Fruit fly (Drosophila melanogaster) whole organism, embryonic: Measurements from ENCODE around the gene CG12289.

Experiments
- BtbVII ChIP-seq: fragments of 200-800 bp; sonication (Bioruptor generic); optimal IDR thresholded peaks from 3 replicates; lab custom pipeline; 2017; ENCODE audit warnings: missing biosample characterization, mild to moderate bottlenecking, missing genetic modification characterization
- CG11398 ChIP-seq: fragments of 200-800 bp; sonication (Bioruptor generic); optimal IDR thresholded peaks from 2 replicates; lab custom pipeline; 2016; ENCODE audit warnings: missing biosample characterization, missing genetic modification characterization
- CG11723 ChIP-seq: fragments of 200-800 bp; sonication (Bioruptor generic); optimal IDR thresholded peaks from 2 replicates; lab custom pipeline; 2017; ENCODE audit warnings: missing biosample characterization, mild to moderate bottlenecking, missing genetic modification characterization
- CG13296 ChIP-seq: fragments of 200-800 bp; sonication (Bioruptor generic); optimal IDR thresholded peaks from 3 replicates; lab custom pipeline; 2018; ENCODE audit warnings: missing biosample characterization, mild to moderate bottlenecking, missing genetic modification characterization
- CG14860 ChIP-seq: fragments of 200-800 bp; sonication (Bioruptor generic); IDR thresholded peaks from 3 replicates; pipeline ENCODE4 v1.3.6; 2022; ENCODE audit warnings: missing biosample characterization, missing genetic modification characterization; ENCODE audit not compliant: partially characterized antibody
- CG15011 ChIP-seq: fragments of 200-800 bp; sonication (Bioruptor generic); optimal IDR thresholded peaks from 3 replicates; lab custom pipeline; 2018; ENCODE audit warnings: missing biosample characterization, mild to moderate bottlenecking, missing genetic modification characterization
- CG16779 ChIP-seq: fragments of 200-800 bp; sonication (Bioruptor generic); IDR thresholded peaks from 2 replicates; pipeline ENCODE4 v1.3.6; 2022; ENCODE audit warnings: missing biosample characterization, missing genetic modification characterization
- CG17385 ChIP-seq: fragments of 200-800 bp; sonication (Bioruptor generic); optimal IDR thresholded peaks from 3 replicates; lab custom pipeline; 2018; ENCODE audit warnings: missing biosample characterization, mild to moderate bottlenecking, missing genetic modification characterization
- CG1792 ChIP-seq: fragments of 200-800 bp; sonication (Bioruptor generic); optimal IDR thresholded peaks from 2 replicates; lab custom pipeline; 2016; ENCODE audit warnings: missing biosample characterization, missing genetic modification characterization
- CG3163 ChIP-seq: fragments of 200-800 bp; sonication (Bioruptor generic); optimal IDR thresholded peaks from 3 replicates; lab custom pipeline; 2016; ENCODE audit warnings: missing biosample characterization, missing genetic modification characterization
- CG32772 ChIP-seq: fragments of 200-800 bp; sonication (Bioruptor generic); IDR thresholded peaks from 2 replicates; pipeline ENCODE4 v1.3.6; 2022; ENCODE audit warnings: missing biosample characterization, missing genetic modification characterization
- CG3281 ChIP-seq: fragments of 200-800 bp; sonication (Bioruptor generic); optimal IDR thresholded peaks from 3 replicates; lab custom pipeline; 2017; ENCODE audit warnings: missing biosample characterization, mild to moderate bottlenecking, missing genetic modification characterization
- CG3726 ChIP-seq: fragments of 200-800 bp; sonication (Bioruptor generic); IDR thresholded peaks from 3 replicates; pipeline ENCODE4, ENCODE4 v1.3.6; 2022; ENCODE audit warnings: missing biosample characterization, missing genetic modification characterization
- CG6272 ChIP-seq: fragments of 200-800 bp; sonication (Bioruptor generic); IDR thresholded peaks from 2 replicates; pipeline ENCODE4 v1.3.6; 2022; ENCODE audit warnings: missing biosample characterization, missing genetic modification characterization
- CG6813 ChIP-seq: fragments of 200-800 bp; sonication (Bioruptor generic); optimal IDR thresholded peaks from 2 replicates; lab custom pipeline; 2017; ENCODE audit warnings: missing biosample characterization, missing genetic modification characterization, mild to moderate bottlenecking, moderate library complexity, missing genetic modification reagents
- CG7963 ChIP-seq: fragments of 200-800 bp; sonication (Bioruptor generic); IDR thresholded peaks from 3 replicates; pipeline ENCODE4 v1.3.6; 2022; ENCODE audit warnings: missing biosample characterization, missing genetic modification characterization; ENCODE audit not compliant: partially characterized antibody
- CG8290 ChIP-seq, 3 experiments: fragments of 200-800 bp; sonication (Bioruptor generic); optimal IDR thresholded peaks; 2 replicates each; lab custom pipeline; 2016 to 2019; ENCODE audit warnings: missing biosample characterization in 3 of 3, missing genetic modification characterization in 3 of 3, mild to moderate bottlenecking in 2 of 3, moderate library complexity in 1 of 3
- CG8944 ChIP-seq: fragments of 200-800 bp; sonication (Bioruptor generic); optimal IDR thresholded peaks from 3 replicates; lab custom pipeline; 2016; ENCODE audit warnings: missing biosample characterization, missing genetic modification characterization
- CG9215 ChIP-seq: fragments of 200-800 bp; sonication (Bioruptor generic); IDR thresholded peaks from 2 replicates; pipeline ENCODE4 v1.3.6; 2022; ENCODE audit warnings: missing biosample characterization, missing genetic modification characterization
- CG9876 ChIP-seq: fragments of 200-800 bp; sonication (Bioruptor generic); optimal IDR thresholded peaks from 2 replicates; lab custom pipeline; 2016; ENCODE audit warnings: missing biosample characterization, missing genetic modification characterization
- CrebB ChIP-seq: fragments of 200-800 bp; sonication (Bioruptor generic); optimal IDR thresholded peaks from 3 replicates; lab custom pipeline; 2018; ENCODE audit warnings: missing biosample characterization, mild to moderate bottlenecking, missing genetic modification characterization
- Dll ChIP-seq: fragments of 200-800 bp; sonication (Bioruptor generic); IDR thresholded peaks from 4 replicates; pipeline ENCODE4 v1.3.6; 2022; ENCODE audit warnings: missing biosample characterization, missing genetic modification characterization; ENCODE audit not compliant: partially characterized antibody
- ERR ChIP-seq: fragments of 200-800 bp; sonication (Bioruptor generic); optimal IDR thresholded peaks from 2 replicates; lab custom pipeline; 2016; ENCODE audit warnings: missing biosample characterization, missing genetic modification characterization
- Hmx ChIP-seq: fragments of 200-800 bp; sonication (Bioruptor generic); optimal IDR thresholded peaks from 2 replicates; lab custom pipeline; 2016; ENCODE audit warnings: missing biosample characterization, missing genetic modification characterization
- NFAT ChIP-seq: fragments of 200-800 bp; sonication (Bioruptor generic); IDR thresholded peaks from 2 replicates; pipeline ENCODE4 v1.3.6; 2022; ENCODE audit warnings: missing biosample characterization, missing genetic modification characterization
- PHDP ChIP-seq: fragments of 200-800 bp; sonication (Bioruptor generic); optimal IDR thresholded peaks from 3 replicates; lab custom pipeline; 2018; ENCODE audit warnings: missing biosample characterization, mild to moderate bottlenecking, missing genetic modification characterization, moderate library complexity
- Rfx ChIP-seq: fragments of 200-800 bp; sonication (Bioruptor generic); IDR thresholded peaks from 2 replicates; pipeline ENCODE4 v1.3.6; 2022; ENCODE audit warnings: missing biosample characterization, missing genetic modification characterization
- Sin3A ChIP-seq: fragments of >200 bp; optimal IDR thresholded peaks from 2 replicates; lab custom pipeline; 2018
- Xbp1 ChIP-seq: fragments of 200-800 bp; sonication (Bioruptor generic); optimal IDR thresholded peaks from 3 replicates; lab custom pipeline; 2016; ENCODE audit warnings: missing biosample characterization, mild to moderate bottlenecking, missing genetic modification characterization
- YL-1 ChIP-seq: fragments of 200-800 bp; sonication (Bioruptor generic); optimal IDR thresholded peaks from 3 replicates; lab custom pipeline; 2017; ENCODE audit warnings: missing biosample characterization, mild to moderate bottlenecking, missing genetic modification characterization
- br ChIP-seq: fragments of >200 bp; optimal IDR thresholded peaks from 2 replicates; lab custom pipeline; 2017
- bsh ChIP-seq, 2 experiments: fragments of 200-800 bp; sonication (Bioruptor generic); optimal IDR thresholded peaks; 2 replicates each; lab custom pipeline; 2017 to 2018; ENCODE audit warnings: mild to moderate bottlenecking in 2 of 2, missing biosample characterization in 2 of 2, missing genetic modification characterization in 2 of 2, moderate library complexity in 1 of 2
- cad ChIP-seq: fragments of >200 bp; optimal IDR thresholded peaks from 2 replicates; lab custom pipeline; 2017; ENCODE audit warnings: missing biosample characterization, missing genetic modification characterization
- danr ChIP-seq: fragments of 200-800 bp; sonication (Bioruptor generic); IDR thresholded peaks from 2 replicates; pipeline ENCODE4 v1.3.6; 2022; ENCODE audit warnings: missing biosample characterization, missing genetic modification characterization
- fd102C ChIP-seq: fragments of 200-800 bp; sonication (Bioruptor generic); optimal IDR thresholded peaks from 2 replicates; lab custom pipeline; 2018; ENCODE audit warnings: missing biosample characterization, mild to moderate bottlenecking, missing genetic modification characterization, moderate library complexity
- fru ChIP-seq: fragments of >200 bp; optimal IDR thresholded peaks from 2 replicates; lab custom pipeline; 2017
- gfzf ChIP-seq: fragments of 200-800 bp; sonication (Bioruptor generic); optimal IDR thresholded peaks from 2 replicates; lab custom pipeline; 2016; ENCODE audit warnings: missing biosample characterization, mild to moderate bottlenecking, missing genetic modification characterization, moderate library complexity
- grn ChIP-seq: fragments of 200-800 bp; sonication (Bioruptor generic); optimal IDR thresholded peaks from 3 replicates; lab custom pipeline; 2017; ENCODE audit warnings: missing biosample characterization, missing genetic modification characterization
- kay ChIP-seq: fragments of 200-800 bp; sonication (Bioruptor generic); optimal IDR thresholded peaks from 2 replicates; lab custom pipeline; 2016; ENCODE audit warnings: missing biosample characterization, missing genetic modification characterization
- pho ChIP-seq: fragments of 200-800 bp; sonication (Bioruptor generic); optimal IDR thresholded peaks from 2 replicates; lab custom pipeline; 2016; ENCODE audit warnings: missing biosample characterization, missing genetic modification characterization
- pros ChIP-seq: fragments of 200-800 bp; sonication (Bioruptor generic); optimal IDR thresholded peaks from 3 replicates; lab custom pipeline; 2019; ENCODE audit warnings: missing biosample characterization, mild to moderate bottlenecking, missing genetic modification characterization, moderate library complexity
- run ChIP-seq: fragments of 200-800 bp; sonication (Bioruptor generic); optimal IDR thresholded peaks from 3 replicates; lab custom pipeline; 2018; ENCODE audit warnings: missing biosample characterization, mild to moderate bottlenecking, missing genetic modification characterization
- salm ChIP-seq: fragments of 200-800 bp; sonication (Bioruptor generic); optimal IDR thresholded peaks from 2 replicates; lab custom pipeline; 2018; ENCODE audit warnings: missing biosample characterization, mild to moderate bottlenecking, missing genetic modification characterization
- sd ChIP-seq: fragments of 200-800 bp; sonication (Bioruptor generic); optimal IDR thresholded peaks from 3 replicates; lab custom pipeline; 2018; ENCODE audit warnings: missing biosample characterization, mild to moderate bottlenecking, missing genetic modification characterization, moderate library complexity
- seq ChIP-seq: fragments of 200-800 bp; sonication (Bioruptor generic); IDR thresholded peaks from 2 replicates; pipeline ENCODE4 v1.3.6; 2022; ENCODE audit warnings: missing biosample characterization, missing genetic modification characterization
- sna ChIP-seq: fragments of 200-800 bp; sonication (Bioruptor generic); IDR thresholded peaks from 2 replicates; pipeline ENCODE4 v1.3.6; 2022; ENCODE audit warnings: missing biosample characterization, missing genetic modification characterization; ENCODE audit not compliant: partially characterized antibody
- stwl ChIP-seq: fragments of 200-800 bp; sonication (Bioruptor generic); optimal IDR thresholded peaks from 3 replicates; lab custom pipeline; 2018; ENCODE audit warnings: missing biosample characterization, mild to moderate bottlenecking, missing genetic modification characterization, moderate library complexity
- tup ChIP-seq: fragments of 200-800 bp; sonication (Bioruptor generic); optimal IDR thresholded peaks from 2 replicates; lab custom pipeline; 2016; ENCODE audit warnings: missing biosample characterization, mild to moderate bottlenecking, missing genetic modification characterization, moderate library complexity
- wek ChIP-seq: fragments of 200-800 bp; sonication (Bioruptor generic); optimal IDR thresholded peaks from 3 replicates; lab custom pipeline; 2018; ENCODE audit warnings: missing biosample characterization, mild to moderate bottlenecking, missing genetic modification characterization, moderate library complexity
- zen ChIP-seq: fragments of 200-800 bp; sonication (Bioruptor generic); optimal IDR thresholded peaks from 3 replicates; lab custom pipeline; 2018; ENCODE audit warnings: missing biosample characterization, mild to moderate bottlenecking, missing genetic modification characterization, moderate library complexity

CG12289 gene

dm6 chr3L:11418041-11418674 lies 40.1 kb downstream of the CG12289 start:
- TF ChIP-seq br (lab: Kevin White, UChicago) (no peak), danr (GFP tag; lab: Robert Waterston, UW) (peak; percentile 96), fru (lab: Kevin White, UChicago) (no peak), CG3726 (GFP tag; lab: Robert Waterston, UW) (peak; percentile 92), pros (GFP tag; lab: Kevin White, UChicago) (peak; percentile 51), CG6272 (GFP tag; lab: Robert Waterston, UW) (peak; percentile 83), sd (tag; lab: Kevin White, UChicago) (peak; percentile 71), BtbVII (GFP tag; lab: Kevin White, UChicago) (peak; percentile 89), CG6813 (GFP tag; lab: Kevin White, UChicago) (peak; percentile 90), YL-1 (GFP tag; lab: Kevin White, UChicago) (peak; percentile 58), Dll (GFP tag; lab: Robert Waterston, UW) (no peak), CG17385 (peak; percentile 88), run (tag; lab: Kevin White, UChicago) (peak; percentile 89), gfzf (no peak), Sin3A (lab: Kevin White, UChicago) (no peak), CG8290 (GFP tag; optimal IDR thresholded peaks at IDR 0.05; lab: Kevin White, UChicago) (peak; percentile 86), CG8290 (tag; optimal IDR thresholded peaks at IDR 0.05; lab: Kevin White, UChicago) (peak; percentile 84 to 93), CG7963 (GFP tag; lab: Robert Waterston, UW) (no peak), PHDP (tag; lab: Kevin White, UChicago) (peak; percentile 93), CG9876 (GFP tag; lab: Kevin White, UChicago) (peak; percentile 85), CG14860 (GFP tag; lab: Robert Waterston, UW) (no peak), CG13296 (GFP tag; lab: Kevin White, UChicago) (peak; percentile 90), CG9215 (GFP tag; lab: Robert Waterston, UW) (peak; percentile 89), fd102C (GFP tag; lab: Kevin White, UChicago) (peak; percentile 36), zen (tag; lab: Kevin White, UChicago) (peak; percentile 96), CG16779 (no peak; the same call in 1 of the 2 replicates), wek (GFP tag; lab: Kevin White, UChicago) (peak; percentile 81), NFAT (GFP tag; lab: Robert Waterston, UW) (peak; percentile 68), CG11398 (peak; percentile 91), pho (peak; percentile 74), cad (GFP tag; lab: Kevin White, UChicago) (no peak), grn (no peak), CG15011 (GFP tag; lab: Kevin White, UChicago) (peak; percentile 86), Hmx (GFP tag; lab: Kevin White, UChicago) (peak; percentile 15), ERR (peak; percentile 72), CG3163 (GFP tag; lab: Kevin White, UChicago) (peak; percentile 82), seq (GFP tag; lab: Robert Waterston, UW) (peak; percentile 97), Rfx (GFP tag; lab: Robert Waterston, UW) (peak; percentile 96), Xbp1 (GFP tag; lab: Kevin White, UChicago) (peak; percentile 89), kay (GFP tag; lab: Kevin White, UChicago) (peak; percentile 78), sna (GFP tag; lab: Robert Waterston, UW) (no peak), CG1792 (peak; percentile 67), tup (GFP tag; lab: Kevin White, UChicago) (peak; percentile 59), bsh (GFP tag; optimal IDR thresholded peaks at IDR 0.05; lab: Kevin White, UChicago) (peak in 1 of 2 experiments; percentile 97), CG11723 (GFP tag; lab: Kevin White, UChicago) (peak; percentile 89), CG32772 (GFP tag; lab: Robert Waterston, UW) (peak; percentile 91), stwl (peak; percentile 53), CrebB (tag; lab: Kevin White, UChicago) (peak; percentile 87), salm (tag; lab: Kevin White, UChicago) (peak; percentile 89), CG3281 (GFP tag; lab: Kevin White, UChicago) (peak; percentile 88), CG8944 (GFP tag; lab: Kevin White, UChicago) (peak; percentile 90)
